Worm (Caenorhabditis elegans) whole organism, L2 larva: ENCODE data around the gene sftb-2.
A peak's percentile ranks its signal among the peaks of the same experiment; 100 is the strongest.

Experiments
- C34F6.9 ChIP-seq: fragments of 150-350 bp; optimal IDR thresholded peaks from 2 replicates; lab custom pipeline; 2014; ENCODE audit warnings: missing biosample characterization, missing genetic modification characterization
- F13H6.1 ChIP-seq: sonication (generic microtip); optimal IDR thresholded peaks from 2 replicates; lab custom pipeline; 2016; ENCODE audit warnings: missing genetic modification characterization, missing compliant biosample characterization
- R02D3.7 ChIP-seq: fragments of 150-350 bp; optimal IDR thresholded peaks from 2 replicates; lab custom pipeline; 2014; ENCODE audit warnings: missing biosample characterization, missing genetic modification characterization
- Y55F3AM.14 ChIP-seq: fragments of 200-800 bp; sonication (Bioruptor generic); optimal IDR thresholded peaks from 2 replicates; lab custom pipeline; 2018; ENCODE audit warnings: mild to moderate bottlenecking, missing genetic modification characterization, missing compliant biosample characterization
- alr-1 ChIP-seq: fragments of 150-350 bp; optimal IDR thresholded peaks from 2 replicates; lab custom pipeline; 2014; ENCODE audit warnings: missing biosample characterization, missing genetic modification characterization
- aly-2 ChIP-seq: fragments of 150-350 bp; optimal IDR thresholded peaks from 2 replicates; lab custom pipeline; 2014; ENCODE audit warnings: missing biosample characterization, missing genetic modification characterization
- ama-1 ChIP-seq: fragments of 150-350 bp; optimal IDR thresholded peaks from 2 replicates; lab custom pipeline; 2018; ENCODE audit warnings: inconsistent platforms
- ceh-16 ChIP-seq: fragments of 150-350 bp; optimal IDR thresholded peaks from 2 replicates; lab custom pipeline; 2014; ENCODE audit warnings: missing biosample characterization, missing genetic modification characterization
- ceh-82 ChIP-seq: fragments of 150-350 bp; optimal IDR thresholded peaks from 2 replicates; lab custom pipeline; 2014; ENCODE audit warnings: missing biosample characterization, missing genetic modification characterization
- crh-2 ChIP-seq: sonication (generic microtip); optimal IDR thresholded peaks from 2 replicates; lab custom pipeline; 2017; ENCODE audit warnings: missing biosample characterization, missing genetic modification characterization
- dmd-4 ChIP-seq: sonication (generic microtip); optimal IDR thresholded peaks from 2 replicates; lab custom pipeline; 2017; ENCODE audit warnings: missing biosample characterization, missing genetic modification characterization
- egl-27 ChIP-seq: sonication (generic microtip); optimal IDR thresholded peaks from 3 replicates; lab custom pipeline; 2017; ENCODE audit warnings: missing biosample characterization, missing genetic modification reagents, missing genetic modification characterization
- fos-1 ChIP-seq: fragments of 150-350 bp; optimal IDR thresholded peaks from 2 replicates; lab custom pipeline; 2014; ENCODE audit warnings: missing biosample characterization, missing genetic modification characterization
- gmeb-1 ChIP-seq: fragments of 150-350 bp; optimal IDR thresholded peaks from 2 replicates; lab custom pipeline; 2014; ENCODE audit warnings: missing biosample characterization, missing genetic modification characterization
- lin-13 ChIP-seq: fragments of 150-350 bp; optimal IDR thresholded peaks from 2 replicates; lab custom pipeline; 2014; ENCODE audit warnings: missing biosample characterization, missing genetic modification reagents, missing genetic modification characterization
- lin-39 ChIP-seq: fragments of 150-350 bp; optimal IDR thresholded peaks from 2 replicates; lab custom pipeline; 2014; ENCODE audit warnings: missing biosample characterization, missing genetic modification reagents, missing genetic modification characterization
- lsy-2 ChIP-seq, 2 experiments: fragments of 150-350 bp in 1 of 2; sonication (generic microtip) in 1 of 2; optimal IDR thresholded peaks; 2 replicates each; lab custom pipeline; 2014 to 2017; ENCODE audit warnings: missing biosample characterization in 2 of 2, missing genetic modification characterization in 2 of 2
- mab-5 ChIP-seq: fragments of 150-350 bp; optimal IDR thresholded peaks from 2 replicates; lab custom pipeline; 2014; ENCODE audit warnings: missing biosample characterization, missing genetic modification characterization
- mbf-1 ChIP-seq: sonication (generic microtip); optimal IDR thresholded peaks from 2 replicates; lab custom pipeline; 2017; ENCODE audit warnings: missing biosample characterization, missing genetic modification characterization
- mdl-1 ChIP-seq, 2 experiments: fragments of 150-350 bp in 1 of 2; sonication (generic microtip) in 1 of 2; optimal IDR thresholded peaks; 2 replicates each; lab custom pipeline; 2017; ENCODE audit warnings: missing biosample characterization in 2 of 2, missing genetic modification characterization in 2 of 2
- nhr-10 ChIP-seq: sonication (generic microtip); optimal IDR thresholded peaks from 2 replicates; lab custom pipeline; 2017; ENCODE audit warnings: missing biosample characterization, missing genetic modification characterization
- nhr-11 ChIP-seq: fragments of 150-350 bp; optimal IDR thresholded peaks from 2 replicates; lab custom pipeline; 2014; ENCODE audit warnings: missing biosample characterization, missing genetic modification characterization
- nhr-12 ChIP-seq: fragments of 150-350 bp; optimal IDR thresholded peaks from 2 replicates; lab custom pipeline; 2014; ENCODE audit warnings: missing biosample characterization, missing genetic modification characterization
- nhr-129 ChIP-seq: fragments of 150-350 bp; optimal IDR thresholded peaks from 2 replicates; lab custom pipeline; 2014; ENCODE audit warnings: missing biosample characterization, missing genetic modification characterization
- nhr-21 ChIP-seq: fragments of 150-350 bp; optimal IDR thresholded peaks from 2 replicates; lab custom pipeline; 2014; ENCODE audit warnings: missing biosample characterization, missing genetic modification characterization
- nhr-25 ChIP-seq: fragments of 150-350 bp; sonication (generic microtip); optimal IDR thresholded peaks from 3 replicates; lab custom pipeline; 2014; ENCODE audit warnings: missing biosample characterization, missing genetic modification characterization
- nhr-6 ChIP-seq: fragments of 150-350 bp; optimal IDR thresholded peaks from 2 replicates; lab custom pipeline; 2014; ENCODE audit warnings: missing biosample characterization, missing genetic modification characterization
- peb-1 ChIP-seq: fragments of 150-350 bp; optimal IDR thresholded peaks from 2 replicates; lab custom pipeline; 2014; ENCODE audit warnings: missing biosample characterization, missing genetic modification characterization
- skn-1 ChIP-seq: sonication (generic microtip); optimal IDR thresholded peaks from 2 replicates; lab custom pipeline; 2017; ENCODE audit warnings: missing biosample characterization, missing genetic modification characterization
- sma-3 ChIP-seq: sonication (generic microtip); optimal IDR thresholded peaks from 2 replicates; lab custom pipeline; 2016; ENCODE audit warnings: missing genetic modification reagents, missing genetic modification characterization, missing compliant biosample characterization
- sma-9 ChIP-seq, 2 experiments: fragments of 150-350 bp in 1 of 2; sonication (generic microtip) in 1 of 2; optimal IDR thresholded peaks; 2 replicates each; lab custom pipeline; 2014 to 2016; ENCODE audit warnings: missing genetic modification characterization in 2 of 2, mild to moderate bottlenecking in 1 of 2, missing biosample characterization in 1 of 2, missing compliant biosample characterization in 1 of 2, missing genetic modification reagents in 1 of 2, moderate library complexity in 1 of 2
- unc-55 ChIP-seq: fragments of 150-350 bp; sonication (generic microtip); optimal IDR thresholded peaks from 3 replicates; lab custom pipeline; 2014; ENCODE audit warnings: missing biosample characterization, missing genetic modification reagents, missing genetic modification characterization
- unc-62 ChIP-seq: fragments of 150-350 bp; optimal IDR thresholded peaks from 2 replicates; lab custom pipeline; 2014; ENCODE audit warnings: missing biosample characterization, missing genetic modification reagents, missing genetic modification characterization
- zag-1 ChIP-seq: fragments of 150-350 bp; optimal IDR thresholded peaks from 2 replicates; lab custom pipeline; 2014; ENCODE audit warnings: missing biosample characterization, missing genetic modification characterization
- ztf-1 ChIP-seq: fragments of 200-800 bp; sonication (Bioruptor generic); conservative IDR thresholded peaks from 2 replicates; pipeline ENCODE4 v1.3.6; 2022; ENCODE audit warnings: missing genetic modification characterization, missing compliant biosample characterization
- ztf-11 ChIP-seq: sonication (generic microtip); optimal IDR thresholded peaks from 2 replicates; lab custom pipeline; 2017; ENCODE audit warnings: missing biosample characterization, missing genetic modification characterization
- ztf-4 ChIP-seq: fragments of 150-350 bp; optimal IDR thresholded peaks from 2 replicates; lab custom pipeline; 2014; ENCODE audit warnings: missing biosample characterization, missing genetic modification characterization

The sftb-2 gene

ce11 chrV:127882-128281, at the start of gene sftb-2, which contains the start of gene W03F9.2:
sftb-2 (plus strand) TSS chrV:128237.
W03F9.2 (minus strand) TSS chrV:128034.
- TF ChIP-seq nhr-129 (tag; lab: Kevin White, UChicago) (no peak), R02D3.7 (tag; lab: Kevin White, UChicago) (no peak), F13H6.1 (tag; lab: Kevin White, UChicago) (peak; percentile 0), skn-1 (tag; lab: Kevin White, UChicago) (no peak), ceh-82 (tag; lab: Kevin White, UChicago) (no peak), zag-1 (tag; lab: Kevin White, UChicago) (no peak), lin-13 (GFP tag; lab: Kevin White, UChicago) (peak; percentile 7), C34F6.9 (tag; lab: Kevin White, UChicago) (peak; percentile 68), lsy-2 (tag; optimal IDR thresholded peaks at IDR 0.05; lab: Kevin White, UChicago) (peak; percentile 15 to 66), nhr-11 (tag; lab: Kevin White, UChicago) (no peak), crh-2 (tag; lab: Kevin White, UChicago) (no peak), unc-55 (GFP tag; lab: Kevin White, UChicago) (peak; percentile 71), ztf-11 (tag; lab: Kevin White, UChicago) (no peak), ceh-16 (tag; lab: Kevin White, UChicago) (no peak), mbf-1 (tag; lab: Kevin White, UChicago) (no peak), lin-39 (tag; lab: Kevin White, UChicago) (no peak), fos-1 (tag; lab: Kevin White, UChicago) (no peak), nhr-25 (tag; lab: Kevin White, UChicago) (no peak), egl-27 (tag; lab: Kevin White, UChicago) (no peak), mab-5 (tag; lab: Kevin White, UChicago) (no peak), gmeb-1 (tag; lab: Kevin White, UChicago) (peak; percentile 66), dmd-4 (tag; lab: Kevin White, UChicago) (no peak), ztf-4 (tag; lab: Kevin White, UChicago) (no peak), mdl-1 (tag; optimal IDR thresholded peaks at IDR 0.05; lab: Kevin White, UChicago) (no peak), nhr-12 (no peak)

- TF ChIP-seq unc-62 (GFP tag; lab: Kevin White, UChicago) (no peak), nhr-12 (no peak), lin-13 (GFP tag; lab: Kevin White, UChicago) (no peak), Y55F3AM.14 (no peak), alr-1 (tag; lab: Kevin White, UChicago) (no peak), ztf-11 (tag; lab: Kevin White, UChicago) (no peak), unc-55 (GFP tag; lab: Kevin White, UChicago) (no peak), sma-3 (no peak), nhr-21 (tag; lab: Kevin White, UChicago) (no peak), ztf-1 (no peak), ztf-4 (tag; lab: Kevin White, UChicago) (no peak), peb-1 (tag; lab: Kevin White, UChicago) (no peak), nhr-6 (tag; lab: Kevin White, UChicago) (no peak), mbf-1 (tag; lab: Kevin White, UChicago) (no peak), nhr-129 (tag; lab: Kevin White, UChicago) (no peak)
Measured at ce11 chrV:83732-84131, 44.3 kb upstream of the sftb-2 start, which contains the start of gene daam-1. daam-1 (minus strand) TSS chrV:83832.

ce11 chrV:102165-102564, 25.9 kb upstream of the sftb-2 start:
- TF ChIP-seq ama-1 (lab: Kevin White, UChicago) (no peak), F13H6.1 (tag; lab: Kevin White, UChicago) (no peak), fos-1 (tag; lab: Kevin White, UChicago) (no peak), nhr-21 (tag; lab: Kevin White, UChicago) (no peak), sma-9 (GFP tag; optimal IDR thresholded peaks at IDR 0.05; lab: Kevin White, UChicago) (no peak), sma-9 (tag; optimal IDR thresholded peaks at IDR 0.05; lab: Kevin White, UChicago) (no peak), Y55F3AM.14 (no peak), ceh-16 (tag; lab: Kevin White, UChicago) (no peak), lsy-2 (tag; optimal IDR thresholded peaks at IDR 0.05; lab: Kevin White, UChicago) (no peak), dmd-4 (tag; lab: Kevin White, UChicago) (no peak), unc-55 (GFP tag; lab: Kevin White, UChicago) (no peak), nhr-6 (tag; lab: Kevin White, UChicago) (no peak), ztf-4 (tag; lab: Kevin White, UChicago) (no peak), nhr-10 (tag; lab: Kevin White, UChicago) (no peak), nhr-12 (no peak), aly-2 (tag; lab: Kevin White, UChicago) (no peak), mbf-1 (tag; lab: Kevin White, UChicago) (no peak), gmeb-1 (tag; lab: Kevin White, UChicago) (no peak), lin-39 (tag; lab: Kevin White, UChicago) (no peak)
